Fruit fly (Drosophila melanogaster): ENCODE measurements around the gene CG4991.

Gene CG4991

DNA sequence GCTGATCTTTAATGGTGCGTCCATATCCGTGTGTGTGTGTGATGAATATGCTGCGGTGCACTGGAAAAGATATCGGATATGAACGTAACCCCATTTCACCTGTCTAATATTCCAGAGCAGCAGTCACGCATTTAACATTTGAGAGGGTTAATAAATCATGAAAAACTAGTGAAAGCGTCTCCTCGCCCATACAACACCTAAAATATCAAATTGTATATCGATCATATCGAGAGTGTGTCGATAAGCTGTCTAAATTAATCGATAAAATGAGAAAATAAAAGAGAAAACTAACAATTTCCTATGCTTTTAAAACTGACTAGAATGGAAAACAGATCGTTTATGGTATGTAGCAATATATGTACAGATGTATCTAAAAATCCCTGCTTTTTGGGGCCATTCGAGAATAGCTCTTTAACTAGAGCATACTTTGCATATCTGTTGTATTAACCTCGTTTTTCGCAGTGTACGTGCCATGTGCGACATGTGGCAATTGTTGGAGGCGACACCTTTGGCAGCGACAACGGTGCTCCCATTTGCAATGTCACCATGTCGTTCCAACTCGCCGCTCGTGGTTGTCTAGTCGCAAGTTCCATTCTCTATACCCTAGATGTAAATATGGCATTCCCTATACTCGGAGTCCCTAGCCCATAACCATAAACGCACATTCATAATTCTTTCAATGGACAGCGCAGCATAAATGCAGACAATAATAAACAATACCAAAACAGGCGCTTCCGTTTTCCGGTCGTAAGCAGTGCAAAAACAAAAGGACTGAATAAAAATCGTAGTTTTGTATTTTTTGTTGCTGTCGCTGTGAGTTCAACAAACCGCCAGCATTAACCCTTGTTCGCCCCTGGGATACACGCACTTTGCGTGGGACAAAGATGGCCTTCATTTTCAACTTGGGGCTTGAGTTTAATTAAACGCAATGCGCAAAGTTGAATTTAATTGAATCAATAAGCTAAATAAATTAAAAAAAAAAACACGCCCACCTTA is 20.6 kb downstream of the CG4991 start:
- TF ChIP-seq Crg-1 (GFP tag; optimal IDR thresholded peaks at IDR 0.05), result no peak
- peak; percentile 7 for TF ChIP-seq kay (GFP tag; ENCODE audit: borderline replicate concordance)

DNA sequence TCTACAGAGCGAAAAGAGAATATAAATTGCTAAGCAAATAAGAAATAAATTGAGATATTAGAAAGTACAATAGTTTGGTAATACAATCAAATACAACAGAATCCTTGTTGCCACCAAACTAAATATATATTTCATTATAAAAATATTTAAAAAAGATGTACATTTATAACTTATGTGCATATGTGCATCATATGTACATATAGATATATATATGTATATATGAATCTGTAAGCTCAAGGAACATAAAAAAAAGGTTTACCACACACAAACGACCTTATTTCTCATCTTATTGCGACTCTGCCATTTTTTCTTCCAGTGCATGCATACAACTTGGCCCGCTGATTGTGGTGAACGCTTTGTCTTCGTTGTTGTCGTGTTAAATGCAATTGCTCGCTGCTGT is 21.7 kb downstream of the CG4991 start:
- TF ChIP-seq CG33017 (tag; optimal IDR thresholded peaks at IDR 0.05), result peak; percentile 15
- TF ChIP-seq CG11617 (GFP tag; optimal IDR thresholded peaks at IDR 0.05), result peak; percentile 62
- no peak for TF ChIP-seq ovo (GFP tag; optimal IDR thresholded peaks at IDR 0.05)
- TF ChIP-seq CG5204 (GFP tag; optimal IDR thresholded peaks at IDR 0.05), result no peak
- peak; percentile 50 for TF ChIP-seq bab1 (GFP tag; optimal IDR thresholded peaks at IDR 0.05)
- no peak for TF ChIP-seq toe (GFP tag; optimal IDR thresholded peaks at IDR 0.05)
- peak; percentile 21 for TF ChIP-seq tj (GFP tag; optimal IDR thresholded peaks at IDR 0.05)
- peak; percentile 39 for TF ChIP-seq CG14711 (tag; optimal IDR thresholded peaks at IDR 0.05)
- TF ChIP-seq CG7101 (tag; optimal IDR thresholded peaks at IDR 0.05), result peak; percentile 48

DNA sequence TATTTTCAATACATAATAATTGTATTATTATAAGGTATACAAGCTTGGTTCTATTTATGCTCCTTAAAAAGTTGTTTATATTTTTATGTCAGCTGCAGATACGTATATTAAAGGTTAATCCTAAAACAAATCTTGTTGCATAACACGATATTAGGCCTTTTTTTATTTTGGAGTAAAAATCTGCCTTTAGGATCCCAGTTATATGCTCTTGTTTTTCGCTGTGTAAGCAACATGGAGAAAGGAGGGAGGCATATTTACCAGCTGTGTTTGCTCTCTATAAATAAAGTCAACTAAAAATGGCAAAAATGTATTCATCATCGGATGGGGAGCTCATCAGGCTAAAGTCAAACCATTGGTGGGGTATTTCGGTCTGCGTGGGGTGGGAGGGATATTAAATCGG is 29.9 kb downstream of the CG4991 start:
- TF ChIP-seq pad (GFP tag; optimal IDR thresholded peaks at IDR 0.05) (peak; percentile 28), CG14711 (tag; optimal IDR thresholded peaks at IDR 0.05) (peak; percentile 11), CG5204 (GFP tag; optimal IDR thresholded peaks at IDR 0.05) (no peak)

DNA sequence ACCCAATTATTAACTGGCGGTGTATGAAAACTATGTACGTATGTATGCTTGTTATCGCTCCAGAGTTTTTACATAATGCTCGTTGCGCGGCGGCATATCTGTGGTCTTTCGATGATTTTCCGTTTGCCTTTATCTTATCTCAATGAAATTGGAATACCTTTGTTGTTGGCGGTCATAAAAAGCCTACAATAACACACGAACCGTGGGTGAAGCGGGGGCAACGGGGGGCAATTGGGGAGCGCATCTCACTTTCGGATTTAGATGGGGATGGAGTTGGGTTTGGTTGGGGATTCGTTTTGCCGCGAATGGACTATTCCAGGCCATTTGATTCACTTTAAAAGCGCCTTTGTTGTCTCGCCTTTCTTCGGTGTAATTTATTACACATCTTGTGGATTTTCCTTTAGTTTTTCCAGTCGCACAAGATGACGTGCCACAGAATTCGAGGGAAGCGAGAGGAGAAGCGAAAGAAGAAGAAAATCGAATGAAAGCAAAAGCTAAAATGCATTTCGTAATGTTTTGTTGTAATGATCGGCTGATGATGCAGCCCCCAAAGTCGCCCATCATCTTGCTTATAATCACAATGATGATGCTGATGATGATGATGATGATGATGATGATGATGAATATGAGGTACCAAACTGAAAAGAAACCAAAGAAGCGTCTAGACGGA is 30.9 kb downstream of the CG4991 start:
- TF ChIP-seq CG33017 (tag; optimal IDR thresholded peaks at IDR 0.05) (no peak), ovo (GFP tag; optimal IDR thresholded peaks at IDR 0.05) (no peak), Crg-1 (GFP tag; optimal IDR thresholded peaks at IDR 0.05) (no peak), pad (GFP tag; optimal IDR thresholded peaks at IDR 0.05) (no peak), tj (GFP tag; optimal IDR thresholded peaks at IDR 0.05) (no peak), CG1620 (GFP tag; optimal IDR thresholded peaks at IDR 0.05) (no peak), kay (GFP tag; ENCODE audit: borderline replicate concordance) (no peak), CG5204 (GFP tag; optimal IDR thresholded peaks at IDR 0.05) (no peak), bab1 (GFP tag; optimal IDR thresholded peaks at IDR 0.05) (no peak), CG14711 (tag; optimal IDR thresholded peaks at IDR 0.05) (no peak), CG7101 (tag; optimal IDR thresholded peaks at IDR 0.05) (no peak), Clk (GFP tag; optimal IDR thresholded peaks at IDR 0.05) (no peak), cnc (optimal IDR thresholded peaks at IDR 0.05) (no peak), Mnt (GFP tag; optimal IDR thresholded peaks at IDR 0.05) (no peak), CG11617 (GFP tag; optimal IDR thresholded peaks at IDR 0.05) (no peak), CG12768 (GFP tag; optimal IDR thresholded peaks at IDR 0.05) (no peak), cic (GFP tag; optimal IDR thresholded peaks at IDR 0.05) (no peak), Hr96 (GFP tag; optimal IDR thresholded peaks at IDR 0.05) (no peak), toe (GFP tag; optimal IDR thresholded peaks at IDR 0.05) (no peak), CG7045 (GFP tag; optimal IDR thresholded peaks at IDR 0.05) (no peak)

DNA sequence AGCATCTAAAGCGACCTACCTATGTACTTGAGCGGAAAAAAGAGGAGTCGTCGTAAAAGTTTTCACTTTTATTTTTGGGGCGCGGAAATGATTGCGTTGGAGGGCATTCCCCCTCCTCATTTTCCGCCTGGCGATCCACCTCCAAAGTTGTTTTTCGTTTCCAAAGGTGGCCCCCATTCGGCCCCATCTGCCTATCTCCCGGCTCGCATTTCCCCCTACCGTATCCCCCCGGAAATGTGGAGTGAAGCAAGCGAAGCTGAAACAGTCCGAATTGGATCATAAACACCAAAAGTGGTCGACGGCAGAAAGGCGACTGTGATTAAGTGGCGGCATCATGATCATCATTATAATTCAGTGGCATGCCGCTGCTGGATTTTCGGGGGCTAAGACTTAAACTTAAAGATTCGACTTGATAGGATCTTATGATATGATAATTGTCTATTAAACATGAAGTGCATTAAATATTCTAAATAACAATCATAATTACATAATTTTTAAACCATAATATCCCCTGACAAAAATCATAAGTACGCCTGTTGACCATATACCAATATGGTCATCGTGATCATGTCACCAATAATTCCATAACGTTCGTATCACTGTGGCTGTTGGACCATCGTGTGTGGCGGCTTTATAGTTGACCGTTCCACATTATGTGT is 32.0 kb downstream of the CG4991 start:
- TF ChIP-seq CG1620 (GFP tag; optimal IDR thresholded peaks at IDR 0.05), result no peak
- no peak for TF ChIP-seq bab1 (GFP tag; optimal IDR thresholded peaks at IDR 0.05)

DNA sequence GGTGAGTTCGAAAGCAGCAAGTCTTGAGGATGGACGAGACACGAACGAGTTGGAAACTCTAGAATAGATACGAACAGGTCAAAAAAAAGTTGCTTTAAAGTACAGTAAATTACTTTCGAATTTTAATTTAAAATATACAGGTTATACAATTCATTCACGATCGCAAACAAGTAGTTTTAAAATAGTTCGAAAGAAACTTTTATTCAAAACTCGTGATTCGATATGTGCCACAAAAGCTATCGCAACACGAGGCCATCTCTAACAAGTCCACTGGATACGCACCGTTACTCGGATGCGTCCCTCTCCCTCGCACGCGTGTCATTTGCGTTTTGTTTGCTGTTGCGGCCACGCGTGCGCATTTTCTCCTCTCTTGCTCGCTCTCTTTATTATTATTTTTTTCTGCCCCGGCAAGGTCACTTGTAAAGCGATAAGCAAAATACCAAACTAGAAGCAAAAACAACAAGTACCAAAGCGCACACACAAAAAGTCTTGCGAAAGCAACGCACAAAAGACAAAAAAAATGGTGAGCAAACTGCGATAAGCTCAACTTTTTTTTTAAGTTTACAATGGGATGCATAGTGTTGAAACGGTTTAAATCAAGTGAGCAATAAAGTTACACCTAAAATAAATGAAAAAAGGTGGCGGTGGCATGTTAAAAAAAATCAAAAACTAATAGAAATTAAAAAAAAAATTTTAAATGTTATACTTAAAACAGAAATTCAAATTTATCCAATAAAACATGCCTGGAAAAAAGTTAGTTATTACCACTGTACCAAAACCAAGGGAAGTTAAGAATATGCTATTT is 33.6 kb downstream of the CG4991 start:
- TF ChIP-seq tj (GFP tag; optimal IDR thresholded peaks at IDR 0.05) (no peak), cic (GFP tag; optimal IDR thresholded peaks at IDR 0.05) (no peak), CG5204 (GFP tag; optimal IDR thresholded peaks at IDR 0.05) (no peak), CG7045 (GFP tag; optimal IDR thresholded peaks at IDR 0.05) (no peak), cnc (optimal IDR thresholded peaks at IDR 0.05) (no peak), Crg-1 (GFP tag; optimal IDR thresholded peaks at IDR 0.05) (no peak), CG1620 (GFP tag; optimal IDR thresholded peaks at IDR 0.05) (no peak), bab1 (GFP tag; optimal IDR thresholded peaks at IDR 0.05) (peak; percentile 39), CG11617 (GFP tag; optimal IDR thresholded peaks at IDR 0.05) (no peak), Clk (GFP tag; optimal IDR thresholded peaks at IDR 0.05) (no peak), ovo (GFP tag; optimal IDR thresholded peaks at IDR 0.05) (peak; percentile 76), kay (GFP tag; ENCODE audit: borderline replicate concordance) (no peak), CG12768 (GFP tag; optimal IDR thresholded peaks at IDR 0.05) (no peak), CG14711 (tag; optimal IDR thresholded peaks at IDR 0.05) (peak; percentile 58), toe (GFP tag; optimal IDR thresholded peaks at IDR 0.05) (no peak), Mnt (GFP tag; optimal IDR thresholded peaks at IDR 0.05) (no peak), pad (GFP tag; optimal IDR thresholded peaks at IDR 0.05) (peak; percentile 81), Hr96 (GFP tag; optimal IDR thresholded peaks at IDR 0.05) (no peak), CG7101 (tag; optimal IDR thresholded peaks at IDR 0.05) (no peak), CG33017 (tag; optimal IDR thresholded peaks at IDR 0.05) (no peak)

Measured in whole organism, adult.